Worm (Caenorhabditis elegans) whole organism, mixed stage, embryonic: ENCODE data around the gene Y38H6C.4.
A peak's percentile ranks its signal among the peaks of the same experiment; 100 is the strongest.

Source experiments
- M03D4.4 ChIP-seq: sonication (generic microtip); optimal IDR thresholded peaks from 2 replicates; lab custom pipeline; 2017; ENCODE audit warnings: mild to moderate bottlenecking, missing genetic modification characterization, missing compliant biosample characterization
- bed-3 ChIP-seq: fragments of 200-800 bp; sonication (Bioruptor generic); optimal IDR thresholded peaks from 3 replicates; lab custom pipeline; 2018; ENCODE audit warnings: mild to moderate bottlenecking, missing genetic modification characterization, moderate library complexity, missing compliant biosample characterization
- blmp-1 ChIP-seq: fragments of 150-350 bp; optimal IDR thresholded peaks from 2 replicates; lab custom pipeline; 2014; ENCODE audit warnings: missing biosample characterization, missing genetic modification characterization
- ceh-39 ChIP-seq: fragments of 150-350 bp; optimal IDR thresholded peaks from 2 replicates; lab custom pipeline; 2014; ENCODE audit warnings: missing biosample characterization, missing genetic modification characterization
- ceh-43 ChIP-seq: fragments of 200-800 bp; sonication (Bioruptor generic); optimal IDR thresholded peaks from 2 replicates; lab custom pipeline; 2018; ENCODE audit warnings: mild to moderate bottlenecking, missing genetic modification characterization, moderate library complexity, missing compliant biosample characterization
- ceh-83 ChIP-seq: fragments of 200-800 bp; sonication (Bioruptor generic); optimal IDR thresholded peaks from 2 replicates; lab custom pipeline; 2018; ENCODE audit warnings: mild to moderate bottlenecking, missing genetic modification characterization, missing compliant biosample characterization
- ces-1 ChIP-seq: fragments of 150-350 bp; optimal IDR thresholded peaks from 2 replicates; lab custom pipeline; 2014; ENCODE audit warnings: missing biosample characterization, missing genetic modification reagents, missing genetic modification characterization
- cnd-1 ChIP-seq: fragments of 200-800 bp; sonication (Bioruptor generic); optimal IDR thresholded peaks from 2 replicates; lab custom pipeline; 2018; ENCODE audit warnings: mild to moderate bottlenecking, missing genetic modification characterization, missing compliant biosample characterization
- drap-1 ChIP-seq: fragments of 200-800 bp; sonication (Bioruptor generic); optimal IDR thresholded peaks from 3 replicates; lab custom pipeline; 2018; ENCODE audit warnings: mild to moderate bottlenecking, missing genetic modification characterization, missing compliant biosample characterization
- elt-1 ChIP-seq: sonication (generic microtip); optimal IDR thresholded peaks from 2 replicates; lab custom pipeline; 2017; ENCODE audit warnings: missing genetic modification characterization, mild to moderate bottlenecking, missing compliant biosample characterization, antibody characterized with exemption, moderate library complexity, borderline replicate concordance; ENCODE audit not compliant: insufficient read depth
- elt-3 ChIP-seq: fragments of 150-350 bp; optimal IDR thresholded peaks from 2 replicates; lab custom pipeline; 2014; ENCODE audit warnings: missing biosample characterization, missing genetic modification characterization
- flh-1 ChIP-seq: fragments of 200-800 bp; sonication (Bioruptor generic); optimal IDR thresholded peaks from 2 replicates; lab custom pipeline; 2018; ENCODE audit warnings: mild to moderate bottlenecking, missing genetic modification characterization, moderate library complexity, missing compliant biosample characterization
- ham-2 ChIP-seq: fragments of 200-800 bp; sonication (Bioruptor generic); optimal IDR thresholded peaks from 2 replicates; lab custom pipeline; 2018; ENCODE audit warnings: mild to moderate bottlenecking, missing genetic modification characterization, missing compliant biosample characterization
- hlh-1 ChIP-seq: fragments of 150-350 bp; optimal IDR thresholded peaks from 2 replicates; lab custom pipeline; 2014; ENCODE audit warnings: missing biosample characterization, missing genetic modification reagents, missing genetic modification characterization
- lin-13 ChIP-seq: fragments of 150-350 bp; optimal IDR thresholded peaks from 2 replicates; lab custom pipeline; 2014; ENCODE audit warnings: missing biosample characterization, missing genetic modification characterization
- lin-32 ChIP-seq: fragments of 200-800 bp; sonication (Bioruptor generic); optimal IDR thresholded peaks from 2 replicates; lab custom pipeline; 2018; ENCODE audit warnings: mild to moderate bottlenecking, missing genetic modification characterization, missing compliant biosample characterization
- lsy-2 ChIP-seq: fragments of 150-350 bp; optimal IDR thresholded peaks from 2 replicates; lab custom pipeline; 2014; ENCODE audit warnings: missing biosample characterization, missing genetic modification characterization
- mab-5 ChIP-seq: fragments of 150-350 bp; optimal IDR thresholded peaks from 2 replicates; lab custom pipeline; 2014; ENCODE audit warnings: missing biosample characterization, missing genetic modification characterization
- mep-1 ChIP-seq: fragments of 150-350 bp; optimal IDR thresholded peaks from 2 replicates; lab custom pipeline; 2017; ENCODE audit warnings: missing biosample characterization, missing genetic modification reagents, missing genetic modification characterization, inconsistent platforms
- mls-2 ChIP-seq: sonication (generic microtip); optimal IDR thresholded peaks from 2 replicates; lab custom pipeline; 2016; ENCODE audit warnings: mild to moderate bottlenecking, missing genetic modification characterization, moderate library complexity, missing compliant biosample characterization
- nhr-12 ChIP-seq: fragments of 150-350 bp; optimal IDR thresholded peaks from 2 replicates; lab custom pipeline; 2014; ENCODE audit warnings: missing biosample characterization, missing genetic modification characterization
- nhr-2 ChIP-seq: fragments of 150-350 bp; optimal IDR thresholded peaks from 2 replicates; lab custom pipeline; 2014; ENCODE audit warnings: missing biosample characterization, missing genetic modification characterization
- nhr-237 ChIP-seq: fragments of 150-350 bp; optimal IDR thresholded peaks from 2 replicates; lab custom pipeline; 2014; ENCODE audit warnings: missing biosample characterization, missing genetic modification characterization
- nhr-28 ChIP-seq: fragments of 150-350 bp; optimal IDR thresholded peaks from 2 replicates; lab custom pipeline; 2014; ENCODE audit warnings: missing biosample characterization, missing genetic modification characterization
- nhr-76 ChIP-seq: sonication (generic microtip); optimal IDR thresholded peaks from 2 replicates; lab custom pipeline; 2017; ENCODE audit warnings: missing biosample characterization, missing genetic modification characterization
- pha-4 ChIP-seq: fragments of 150-350 bp; optimal IDR thresholded peaks from 2 replicates; lab custom pipeline; 2018; ENCODE audit warnings: missing biosample characterization, missing genetic modification reagents, missing genetic modification characterization
- sem-2 ChIP-seq: fragments of 200-800 bp; sonication (Bioruptor generic); optimal IDR thresholded peaks from 2 replicates; lab custom pipeline; 2018; ENCODE audit warnings: mild to moderate bottlenecking, missing genetic modification characterization, missing compliant biosample characterization
- snpc-4 ChIP-seq: fragments of 150-350 bp; optimal IDR thresholded peaks from 2 replicates; lab custom pipeline; 2014; ENCODE audit warnings: missing biosample characterization, missing genetic modification characterization
- sptf-1 ChIP-seq: sonication (generic microtip); optimal IDR thresholded peaks from 2 replicates; lab custom pipeline; 2017; ENCODE audit warnings: mild to moderate bottlenecking, missing genetic modification characterization, moderate library complexity, missing compliant biosample characterization
- tbx-8 ChIP-seq: fragments of 200-800 bp; sonication (Bioruptor generic); optimal IDR thresholded peaks from 2 replicates; lab custom pipeline; 2018; ENCODE audit warnings: mild to moderate bottlenecking, missing genetic modification characterization, moderate library complexity, missing compliant biosample characterization
- unc-120 ChIP-seq: sonication (generic microtip); optimal IDR thresholded peaks from 2 replicates; lab custom pipeline; 2017; ENCODE audit warnings: missing genetic modification characterization, missing compliant biosample characterization; ENCODE audit not compliant: poor library complexity, severe bottlenecking
- unc-39 ChIP-seq: fragments of 150-350 bp; optimal IDR thresholded peaks from 2 replicates; lab custom pipeline; 2014; ENCODE audit warnings: missing biosample characterization, missing genetic modification characterization
- unc-62 ChIP-seq: fragments of 150-350 bp; optimal IDR thresholded peaks from 2 replicates; lab custom pipeline; 2014; ENCODE audit warnings: missing biosample characterization, missing genetic modification reagents, missing genetic modification characterization
- zip-8 ChIP-seq: fragments of 150-350 bp; optimal IDR thresholded peaks from 2 replicates; lab custom pipeline; 2014; ENCODE audit warnings: missing biosample characterization, missing genetic modification characterization
- ztf-11 ChIP-seq: fragments of 150-350 bp; optimal IDR thresholded peaks from 2 replicates; lab custom pipeline; 2014; ENCODE audit warnings: missing biosample characterization, missing genetic modification characterization

Gene Y38H6C.4

ce11 chrV:20475029-20475428 is 29.9 kb downstream of the Y38H6C.4 start:
- TF ChIP-seq zip-8 (tag; lab: Kevin White, UChicago) = no peak
- no peak for TF ChIP-seq unc-39 (tag; lab: Kevin White, UChicago)
- TF ChIP-seq mls-2 = no peak
- no peak for TF ChIP-seq elt-1 (tag; lab: Kevin White, UChicago)
- TF ChIP-seq ceh-83 = no peak
- no peak for TF ChIP-seq nhr-28 (tag; lab: Kevin White, UChicago)
- TF ChIP-seq bed-3 (GFP tag; lab: Kevin White, UChicago) = no peak
- no peak for TF ChIP-seq lin-13
- no peak for TF ChIP-seq sem-2
- no peak for TF ChIP-seq ham-2 (GFP tag; lab: Kevin White, UChicago)
- TF ChIP-seq sptf-1 (tag; lab: Kevin White, UChicago) = no peak
- no peak for TF ChIP-seq nhr-237 (tag; lab: Kevin White, UChicago)

ce11 chrV:20470385-20470784 is 34.5 kb downstream of the Y38H6C.4 start, which contains the start of gene B0250.8:
B0250.8 (minus strand) TSS chrV:20470485.
- TF ChIP-seq snpc-4 (tag; lab: Kevin White, UChicago) = no peak
- TF ChIP-seq nhr-76 (tag; lab: Kevin White, UChicago) = no peak
- no peak for TF ChIP-seq tbx-8 (GFP tag; lab: Kevin White, UChicago)
- TF ChIP-seq nhr-237 (tag; lab: Kevin White, UChicago) = no peak
- TF ChIP-seq pha-4 (tag; lab: Kevin White, UChicago) = no peak
- no peak for TF ChIP-seq nhr-2 (tag; lab: Kevin White, UChicago)
- TF ChIP-seq unc-120 (tag; lab: Kevin White, UChicago) = no peak
- TF ChIP-seq unc-62 (GFP tag; lab: Kevin White, UChicago) = no peak
- TF ChIP-seq cnd-1 (tag; lab: Kevin White, UChicago) = no peak
- no peak for TF ChIP-seq lsy-2 (tag; lab: Kevin White, UChicago)
- no peak for TF ChIP-seq lin-32

ce11 chrV:20464778-20465177 is 40.1 kb downstream of the Y38H6C.4 start:
- TF ChIP-seq unc-120 (tag; lab: Kevin White, UChicago) = peak; percentile 7
- TF ChIP-seq ces-1 = peak; percentile 37
- no peak for TF ChIP-seq mab-5 (tag; lab: Kevin White, UChicago)
- no peak for TF ChIP-seq nhr-2 (tag; lab: Kevin White, UChicago)

- no peak for TF ChIP-seq sptf-1 (tag; lab: Kevin White, UChicago)
- no peak for TF ChIP-seq zip-8 (tag; lab: Kevin White, UChicago)
- TF ChIP-seq snpc-4 (tag; lab: Kevin White, UChicago) = no peak
Measured at ce11 chrV:20460808-20461207, 44.1 kb downstream of the Y38H6C.4 start, which contains the start of gene B0250.18. B0250.18 (minus strand) TSS chrV:20460908.

DNA sequence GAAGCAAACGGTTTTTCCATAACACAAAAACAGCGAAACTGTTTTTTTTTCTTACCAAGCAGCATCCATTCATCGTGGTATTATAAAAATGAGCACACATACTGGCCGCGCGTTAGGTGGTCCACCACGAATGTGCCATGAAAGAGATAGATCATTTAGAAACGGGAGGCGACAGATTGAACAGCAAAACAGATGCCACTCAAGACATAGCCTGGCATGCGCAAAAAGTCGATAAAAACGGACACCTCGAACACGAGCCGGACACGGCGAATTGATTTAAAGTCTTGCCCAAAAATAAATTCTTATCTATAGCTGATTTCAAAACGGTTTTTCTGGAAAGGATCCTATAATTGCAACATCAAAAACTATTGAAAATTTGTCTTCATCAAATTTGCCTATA is 47.7 kb downstream of the Y38H6C.4 start:
- TF ChIP-seq tbx-8 (GFP tag; lab: Kevin White, UChicago) = no peak
- TF ChIP-seq ces-1 = peak; percentile 3
- peak; percentile 30 for TF ChIP-seq sptf-1 (tag; lab: Kevin White, UChicago)
- peak; percentile 44 for TF ChIP-seq mls-2
- TF ChIP-seq cnd-1 (tag; lab: Kevin White, UChicago) = peak; percentile 40
- peak; percentile 53 for TF ChIP-seq hlh-1 (tag; lab: Kevin White, UChicago)
- TF ChIP-seq ham-2 (GFP tag; lab: Kevin White, UChicago) = no peak
- TF ChIP-seq, all 35 proteins: peak for 5

DNA sequence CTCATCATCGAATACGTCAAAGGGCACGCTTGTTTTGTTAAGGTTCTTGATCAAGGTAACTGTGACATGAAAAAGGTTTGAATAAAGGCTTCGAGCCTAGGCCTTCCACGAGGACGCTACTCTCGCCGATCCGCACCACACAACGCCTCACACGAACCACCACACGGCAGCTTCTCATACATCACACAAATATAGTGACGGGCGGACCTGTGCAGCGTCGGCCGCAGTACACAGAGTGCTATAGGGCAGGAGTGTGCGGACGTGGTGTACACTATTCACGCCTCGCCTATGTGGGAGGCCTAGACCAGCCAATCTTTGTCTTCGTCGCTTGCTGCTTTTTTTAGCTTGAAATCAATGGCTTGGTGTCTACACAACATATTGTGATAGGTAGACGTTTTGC is 49.3 kb downstream of the Y38H6C.4 start:
- no peak for TF ChIP-seq nhr-76 (tag; lab: Kevin White, UChicago)
- no peak for TF ChIP-seq ces-1
- no peak for TF ChIP-seq blmp-1
- TF ChIP-seq mab-5 (tag; lab: Kevin White, UChicago) = no peak
- no peak for TF ChIP-seq unc-62 (GFP tag; lab: Kevin White, UChicago)
- TF ChIP-seq drap-1 = peak; percentile 83
- TF ChIP-seq bed-3 (GFP tag; lab: Kevin White, UChicago) = no peak
- TF ChIP-seq lsy-2 (tag; lab: Kevin White, UChicago) = no peak
- TF ChIP-seq nhr-237 (tag; lab: Kevin White, UChicago) = no peak
- no peak for TF ChIP-seq M03D4.4 (tag; lab: Kevin White, UChicago)
- TF ChIP-seq ceh-39 (tag; lab: Kevin White, UChicago) = no peak
- no peak for TF ChIP-seq ceh-43 (GFP tag; lab: Kevin White, UChicago)
- TF ChIP-seq sptf-1 (tag; lab: Kevin White, UChicago) = peak; percentile 1
- no peak for TF ChIP-seq mep-1 (tag; lab: Kevin White, UChicago)
- peak; percentile 5 for TF ChIP-seq unc-120 (tag; lab: Kevin White, UChicago)
- no peak for TF ChIP-seq nhr-28 (tag; lab: Kevin White, UChicago)
- TF ChIP-seq pha-4 (tag; lab: Kevin White, UChicago) = no peak
- no peak for TF ChIP-seq flh-1 (GFP tag; lab: Kevin White, UChicago)
- TF ChIP-seq zip-8 (tag; lab: Kevin White, UChicago) = no peak
- TF ChIP-seq elt-3 (tag; lab: Kevin White, UChicago) = no peak
- no peak for TF ChIP-seq sem-2
- TF ChIP-seq lin-32 = no peak
- no peak for TF ChIP-seq ceh-83
- TF ChIP-seq ztf-11 (tag; lab: Kevin White, UChicago) = no peak
- TF ChIP-seq tbx-8 (GFP tag; lab: Kevin White, UChicago) = no peak
- peak; percentile 42 for TF ChIP-seq lin-13
- TF ChIP-seq ham-2 (GFP tag; lab: Kevin White, UChicago) = no peak
- no peak for TF ChIP-seq nhr-12 (tag; lab: Kevin White, UChicago)
- TF ChIP-seq mls-2 = no peak
- no peak for TF ChIP-seq nhr-2 (tag; lab: Kevin White, UChicago)
- TF ChIP-seq hlh-1 (tag; lab: Kevin White, UChicago) = no peak
- no peak for TF ChIP-seq snpc-4 (tag; lab: Kevin White, UChicago)
